Worm (Caenorhabditis elegans) whole organism, late embryonic: ENCODE measurements around the gene H41C03.2.

ENCODE experiments used
- ceh-22 ChIP-seq: sonication (generic microtip); optimal IDR thresholded peaks from 2 replicates; lab custom pipeline; 2017; ENCODE audit warnings: missing biosample characterization, missing genetic modification characterization
- ceh-31 ChIP-seq: sonication (generic microtip); optimal IDR thresholded peaks from 2 replicates; lab custom pipeline; 2016; ENCODE audit warnings: missing genetic modification characterization, missing compliant biosample characterization
- ceh-6 ChIP-seq: fragments of 200-800 bp; sonication (Bioruptor generic); optimal IDR thresholded peaks from 2 replicates; lab custom pipeline; 2018; ENCODE audit warnings: mild to moderate bottlenecking, missing genetic modification characterization, missing compliant biosample characterization
- elt-2 ChIP-seq: sonication (generic microtip); optimal IDR thresholded peaks from 2 replicates; lab custom pipeline; 2016; ENCODE audit warnings: missing genetic modification reagents, missing genetic modification characterization, missing compliant biosample characterization
- eyg-1 ChIP-seq: sonication (generic microtip); optimal IDR thresholded peaks from 2 replicates; lab custom pipeline; 2016; ENCODE audit warnings: missing genotype, missing genetic modification characterization, missing compliant biosample characterization
- gmeb-2 ChIP-seq: sonication (generic microtip); optimal IDR thresholded peaks from 2 replicates; lab custom pipeline; 2016; ENCODE audit warnings: missing genetic modification characterization, inconsistent platforms, missing compliant biosample characterization
- hlh-13 ChIP-seq: fragments of 200-800 bp; sonication (Bioruptor generic); optimal IDR thresholded peaks from 2 replicates; lab custom pipeline; 2018; ENCODE audit warnings: mild to moderate bottlenecking, missing genetic modification characterization, missing compliant biosample characterization
- hlh-15 ChIP-seq: sonication (generic microtip); optimal IDR thresholded peaks from 2 replicates; lab custom pipeline; 2016; ENCODE audit warnings: missing genetic modification characterization, missing compliant biosample characterization
- madf-2 ChIP-seq: sonication (generic microtip); optimal IDR thresholded peaks from 2 replicates; lab custom pipeline; 2017; ENCODE audit warnings: missing genetic modification characterization, missing compliant biosample characterization
- nhr-232 ChIP-seq: sonication (generic microtip); optimal IDR thresholded peaks from 2 replicates; lab custom pipeline; 2016; ENCODE audit warnings: missing genetic modification characterization, missing compliant biosample characterization
- npax-4 ChIP-seq: sonication (generic microtip); optimal IDR thresholded peaks from 2 replicates; lab custom pipeline; 2016; ENCODE audit warnings: missing genetic modification characterization, missing compliant biosample characterization
- pat-9 ChIP-seq: fragments of 200-800 bp; sonication (Bioruptor generic); optimal IDR thresholded peaks from 2 replicates; lab custom pipeline; 2018; ENCODE audit warnings: mild to moderate bottlenecking, missing genetic modification characterization, moderate library complexity, missing compliant biosample characterization
- pha-2 ChIP-seq: sonication (generic microtip); optimal IDR thresholded peaks from 2 replicates; lab custom pipeline; 2017; ENCODE audit warnings: mild to moderate bottlenecking, missing genetic modification characterization, missing compliant biosample characterization
- pha-4 ChIP-seq: fragments of 150-350 bp; optimal IDR thresholded peaks from 2 replicates; lab custom pipeline; 2018; ENCODE audit warnings: missing biosample characterization, missing genetic modification reagents, missing genetic modification characterization
- pros-1 ChIP-seq: fragments of 150-350 bp; optimal IDR thresholded peaks from 2 replicates; lab custom pipeline; 2014; ENCODE audit warnings: missing biosample characterization, missing genetic modification reagents, missing genetic modification characterization
- rnt-1 ChIP-seq: sonication (generic microtip); optimal IDR thresholded peaks from 2 replicates; lab custom pipeline; 2016; ENCODE audit warnings: missing genetic modification characterization, missing compliant biosample characterization
- syd-9 ChIP-seq: sonication (generic microtip); optimal IDR thresholded peaks from 2 replicates; lab custom pipeline; 2016; ENCODE audit warnings: mild to moderate bottlenecking, missing genetic modification characterization, moderate library complexity, missing compliant biosample characterization
- tbx-2 ChIP-seq: sonication (generic microtip); optimal IDR thresholded peaks from 2 replicates; lab custom pipeline; 2016; ENCODE audit warnings: missing genetic modification characterization, missing compliant biosample characterization
- tbx-7 ChIP-seq: sonication (generic microtip); optimal IDR thresholded peaks from 2 replicates; lab custom pipeline; 2016; ENCODE audit warnings: missing genotype, missing genetic modification characterization, missing compliant biosample characterization

Gene H41C03.2

DNA sequence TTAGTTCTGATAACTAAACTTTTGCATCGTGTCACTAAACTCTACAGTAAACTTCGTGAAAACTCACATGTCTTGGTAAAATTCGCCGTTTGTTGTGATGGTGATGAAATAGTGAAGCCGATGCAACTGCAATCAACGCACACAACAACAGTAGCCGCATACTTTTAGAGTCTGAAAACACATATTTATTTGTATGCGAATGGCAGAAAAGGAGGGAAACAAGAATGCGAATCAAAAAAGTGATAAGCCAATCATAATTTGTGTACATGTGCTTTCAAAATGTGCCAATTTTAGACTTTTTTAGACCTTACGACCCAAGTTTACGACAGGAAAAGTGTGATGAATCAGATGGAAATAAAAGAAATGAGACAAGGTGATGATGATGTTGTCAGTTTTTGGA, 46.6 kb downstream of the H41C03.2 start, which contains the start of gene K05F1.10:
K05F1.10 (minus strand) TSS at position 171 of the 400 bp plus-strand sequence.
- TF ChIP-seq nhr-232 (tag; lab: Kevin White, UChicago) = no peak

DNA sequence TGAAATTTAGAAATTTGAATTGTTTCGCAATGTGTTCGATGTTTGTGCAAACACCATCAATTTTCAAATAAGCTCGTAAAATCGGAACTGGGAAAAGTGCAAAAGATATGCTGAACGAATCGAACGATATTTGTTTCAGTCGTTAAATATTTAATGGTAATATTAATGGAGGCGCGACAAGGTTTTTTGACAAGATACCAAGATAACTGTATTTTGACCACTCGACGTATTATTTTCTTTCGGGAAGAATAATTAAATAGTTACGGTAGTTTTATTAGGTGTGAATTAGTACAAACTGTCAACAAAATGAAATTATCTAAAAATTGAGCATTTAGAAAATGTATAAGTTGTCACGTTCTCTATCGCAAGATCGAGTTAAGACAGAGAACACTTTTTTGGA, 47.6 kb downstream of the H41C03.2 start:
- TF ChIP-seq rnt-1 (tag; lab: Kevin White, UChicago) (no peak), npax-4 (tag; lab: Kevin White, UChicago) (no peak), syd-9 (no peak), ceh-22 (tag; lab: Kevin White, UChicago) (no peak), pat-9 (no peak), eyg-1 (no peak), elt-2 (tag; lab: Kevin White, UChicago) (no peak), tbx-7 (tag; lab: Kevin White, UChicago) (no peak), tbx-2 (no peak)

- TF ChIP-seq pros-1 (no peak), ceh-6 (GFP tag; lab: Kevin White, UChicago) (no peak), ceh-31 (no peak), gmeb-2 (no peak), pha-2 (tag; lab: Kevin White, UChicago) (no peak), hlh-15 (tag; lab: Kevin White, UChicago) (no peak), madf-2 (tag; lab: Kevin White, UChicago) (no peak), pha-4 (tag; lab: Kevin White, UChicago) (no peak), hlh-13 (GFP tag; lab: Kevin White, UChicago) (no peak)
Observed at ce11 chrII:5801075-5801474, 50.8 kb downstream of the H41C03.2 start, which contains the start of the genes K05F1.9 and K05F1.1. TSS of gene K05F1.9 (minus strand) at chrII:5801175. TSS of gene K05F1.1 (plus strand) at chrII:5801382.
